Fruit fly (Drosophila melanogaster) whole organism, adult: Measurements from ENCODE around the gene MED17.

Experiments
- CG11617 ChIP-seq: fragments of 200-800 bp; sonication (Bioruptor generic); optimal IDR thresholded peaks from 2 replicates; lab custom pipeline; 2017; ENCODE audit warnings: mild to moderate bottlenecking, missing biosample characterization, missing genetic modification reagents, missing genetic modification characterization
- CG12768 ChIP-seq: fragments of 200-800 bp; sonication (Bioruptor generic); optimal IDR thresholded peaks from 2 replicates; lab custom pipeline; 2017; ENCODE audit warnings: missing biosample characterization, missing genetic modification characterization, mild to moderate bottlenecking, moderate library complexity, missing genetic modification reagents
- CG14711 ChIP-seq: fragments of 200-800 bp; sonication (Bioruptor generic); optimal IDR thresholded peaks from 2 replicates; lab custom pipeline; 2018; ENCODE audit warnings: missing biosample characterization, mild to moderate bottlenecking, missing genetic modification characterization, moderate library complexity
- CG1620 ChIP-seq: fragments of 200-800 bp; sonication (Bioruptor generic); optimal IDR thresholded peaks from 2 replicates; lab custom pipeline; 2016; ENCODE audit warnings: missing biosample characterization, missing genetic modification characterization
- CG33017 ChIP-seq: fragments of 200-800 bp; sonication (Bioruptor generic); optimal IDR thresholded peaks from 2 replicates; lab custom pipeline; 2018; ENCODE audit warnings: missing biosample characterization, mild to moderate bottlenecking, missing genetic modification characterization, moderate library complexity
- CG5204 ChIP-seq: fragments of 200-800 bp; sonication (Bioruptor generic); optimal IDR thresholded peaks from 2 replicates; lab custom pipeline; 2016; ENCODE audit warnings: missing biosample characterization, missing genetic modification characterization
- CG7045 ChIP-seq: fragments of 200-800 bp; sonication (Bioruptor generic); optimal IDR thresholded peaks from 2 replicates; lab custom pipeline; 2017; ENCODE audit warnings: missing biosample characterization, mild to moderate bottlenecking, missing genetic modification characterization
- CG7101 ChIP-seq: fragments of 200-800 bp; sonication (Bioruptor generic); optimal IDR thresholded peaks from 2 replicates; lab custom pipeline; 2018; ENCODE audit warnings: missing biosample characterization, mild to moderate bottlenecking, missing genetic modification characterization, moderate library complexity
- Clk ChIP-seq: fragments of 200-800 bp; sonication (Bioruptor generic); optimal IDR thresholded peaks from 2 replicates; lab custom pipeline; 2017; ENCODE audit warnings: missing biosample characterization, missing genetic modification characterization
- Crg-1 ChIP-seq: fragments of 200-800 bp; sonication (Bioruptor generic); optimal IDR thresholded peaks from 2 replicates; lab custom pipeline; 2016; ENCODE audit warnings: missing biosample characterization, missing genetic modification characterization
- Hr96 ChIP-seq: fragments of 200-800 bp; sonication (Bioruptor generic); optimal IDR thresholded peaks from 2 replicates; lab custom pipeline; 2016; ENCODE audit warnings: missing biosample characterization, missing genetic modification characterization
- Mnt ChIP-seq: fragments of 200-800 bp; sonication (Bioruptor generic); optimal IDR thresholded peaks from 2 replicates; lab custom pipeline; 2016; ENCODE audit warnings: missing biosample characterization, mild to moderate bottlenecking, missing genetic modification characterization
- bab1 ChIP-seq: fragments of 200-800 bp; sonication (Bioruptor generic); optimal IDR thresholded peaks from 3 replicates; lab custom pipeline; 2019; ENCODE audit warnings: missing biosample characterization, mild to moderate bottlenecking, missing genetic modification characterization, moderate library complexity
- cic ChIP-seq: fragments of 200-800 bp; sonication (Bioruptor generic); optimal IDR thresholded peaks from 2 replicates; lab custom pipeline; 2017; ENCODE audit warnings: missing biosample characterization, mild to moderate bottlenecking, missing genetic modification characterization, moderate library complexity
- cnc ChIP-seq, 2 experiments: fragments of >200 bp; optimal IDR thresholded peaks; 2 replicates each; lab custom pipeline; 2017
- kay ChIP-seq: fragments of 200-800 bp; sonication (Bioruptor generic); peaks from one replicate; lab custom pipeline; 2016; ENCODE audit warnings: missing biosample characterization, missing genetic modification characterization, borderline replicate concordance
- ovo ChIP-seq: fragments of 200-800 bp; sonication (Bioruptor generic); optimal IDR thresholded peaks from 2 replicates; lab custom pipeline; 2016; ENCODE audit warnings: missing biosample characterization, missing genetic modification characterization
- pad ChIP-seq: fragments of 200-800 bp; sonication (Bioruptor generic); optimal IDR thresholded peaks from 3 replicates; lab custom pipeline; 2017; ENCODE audit warnings: missing biosample characterization, missing genetic modification characterization, mild to moderate bottlenecking, moderate library complexity, missing genetic modification reagents
- tj ChIP-seq: fragments of 200-800 bp; sonication (Bioruptor generic); optimal IDR thresholded peaks from 3 replicates; lab custom pipeline; 2017; ENCODE audit warnings: missing biosample characterization, mild to moderate bottlenecking, missing genetic modification characterization, moderate library complexity
- toe ChIP-seq: fragments of 200-800 bp; sonication (Bioruptor generic); optimal IDR thresholded peaks from 2 replicates; lab custom pipeline; 2016; ENCODE audit warnings: missing biosample characterization, missing genetic modification characterization

MED17 gene

DNA sequence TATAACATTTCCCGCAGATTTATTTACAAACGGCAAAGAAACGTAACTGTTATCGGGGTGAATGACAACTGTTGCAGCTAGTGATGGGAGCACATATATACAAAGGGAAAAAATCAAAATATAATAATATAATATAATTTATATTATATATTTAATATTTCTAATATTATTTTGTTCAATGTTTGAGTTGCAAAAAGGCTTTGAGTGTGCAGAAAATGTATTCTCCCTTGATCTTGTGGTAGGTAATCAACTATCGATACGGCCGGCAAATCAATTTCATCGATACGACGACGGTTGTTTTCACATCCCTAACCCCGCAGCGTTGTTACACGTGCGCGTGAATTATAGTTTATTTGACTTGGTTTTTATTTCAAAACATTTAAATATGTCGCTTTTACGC lies 34.6 kb downstream of the MED17 start, which contains the start of the genes mTerf5 and Non3:
Gene mTerf5, minus strand, starts transcription at position 249 of the 400 bp plus-strand sequence.
Gene Non3, plus strand, starts transcription at position 289 of the 400 bp plus-strand sequence.
- peak; percentile 74 for TF ChIP-seq ovo (GFP tag; lab: Kevin White, UChicago)
- no peak for TF ChIP-seq Hr96
- peak; percentile 6 for TF ChIP-seq cic (GFP tag; lab: Kevin White, UChicago)
- peak; percentile 46 for TF ChIP-seq pad (GFP tag; lab: Kevin White, UChicago)
- peak; percentile 98 for TF ChIP-seq Mnt (GFP tag; lab: Kevin White, UChicago)
- TF ChIP-seq CG12768 (GFP tag; lab: Kevin White, UChicago), result peak; percentile 61
- no peak for TF ChIP-seq kay (GFP tag; lab: Kevin White, UChicago)
- TF ChIP-seq tj (GFP tag; lab: Kevin White, UChicago), result peak; percentile 51
- peak; percentile 47 for TF ChIP-seq CG7045 (GFP tag; lab: Kevin White, UChicago)
- peak; percentile 64 for TF ChIP-seq CG1620 (GFP tag; lab: Kevin White, UChicago)
- TF ChIP-seq toe (GFP tag; lab: Kevin White, UChicago), result no peak
- no peak for TF ChIP-seq CG5204
- peak; percentile 80 for TF ChIP-seq CG11617 (GFP tag; lab: Kevin White, UChicago)
- TF ChIP-seq cnc (optimal IDR thresholded peaks at IDR 0.05; lab: Kevin White, UChicago), result no peak
- peak; percentile 82 for TF ChIP-seq bab1 (GFP tag; lab: Kevin White, UChicago)
- peak; percentile 21 for TF ChIP-seq Clk (GFP tag; lab: Kevin White, UChicago)
- TF ChIP-seq CG14711, result peak; percentile 71
- TF ChIP-seq CG33017 (tag; lab: Kevin White, UChicago), result peak; percentile 57
- TF ChIP-seq Crg-1 (GFP tag; lab: Kevin White, UChicago), result peak; percentile 32
- TF ChIP-seq CG7101 (tag; lab: Kevin White, UChicago), result peak; percentile 73

dm6 chr3R:18226043-18226808 lies 37.4 kb downstream of the MED17 start, which contains the start of the genes CG7168 and Mdh2:
Gene CG7168, minus strand, starts transcription at chr3R:18226082.
Gene Mdh2, plus strand, starts transcription at chr3R:18226396.
- TF ChIP-seq CG14711 (peak; percentile 90), kay (GFP tag; lab: Kevin White, UChicago) (no peak), cic (GFP tag; lab: Kevin White, UChicago) (no peak), tj (GFP tag; lab: Kevin White, UChicago) (peak; percentile 28), CG1620 (GFP tag; lab: Kevin White, UChicago) (no peak), Mnt (GFP tag; lab: Kevin White, UChicago) (peak; percentile 35), bab1 (GFP tag; lab: Kevin White, UChicago) (peak; percentile 35), cnc (optimal IDR thresholded peaks at IDR 0.05; lab: Kevin White, UChicago) (no peak), CG33017 (tag; lab: Kevin White, UChicago) (no peak), ovo (GFP tag; lab: Kevin White, UChicago) (no peak), CG7045 (GFP tag; lab: Kevin White, UChicago) (no peak), pad (GFP tag; lab: Kevin White, UChicago) (peak; percentile 4), CG11617 (GFP tag; lab: Kevin White, UChicago) (peak; percentile 30), Clk (GFP tag; lab: Kevin White, UChicago) (no peak), CG12768 (GFP tag; lab: Kevin White, UChicago) (peak; percentile 49), Crg-1 (GFP tag; lab: Kevin White, UChicago) (no peak), CG7101 (tag; lab: Kevin White, UChicago) (no peak), CG5204 (no peak), Hr96 (no peak), toe (GFP tag; lab: Kevin White, UChicago) (no peak)

DNA sequence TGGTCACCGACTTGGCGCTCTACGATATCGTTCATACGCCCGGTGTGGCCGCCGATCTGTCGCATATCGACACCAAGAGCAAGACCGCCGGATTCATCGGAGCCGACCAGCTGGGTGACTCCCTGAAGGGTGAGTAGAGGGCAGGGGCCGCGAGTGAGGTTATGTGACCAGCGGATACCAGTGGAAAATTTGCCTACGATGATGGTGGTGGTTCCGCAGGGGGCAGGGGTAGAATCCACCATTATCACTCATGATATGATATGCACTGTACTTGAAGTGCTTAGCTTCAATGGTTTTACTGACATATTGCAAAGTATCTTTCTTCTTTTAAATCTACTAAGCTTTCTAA lies 37.9 kb downstream of the MED17 start:
- no peak for TF ChIP-seq cnc (optimal IDR thresholded peaks at IDR 0.05; lab: Kevin White, UChicago)
- no peak for TF ChIP-seq toe (GFP tag; lab: Kevin White, UChicago)
- no peak for TF ChIP-seq bab1 (GFP tag; lab: Kevin White, UChicago)

- TF ChIP-seq Crg-1 (GFP tag; lab: Kevin White, UChicago) (no peak), Hr96 (no peak), toe (GFP tag; lab: Kevin White, UChicago) (no peak), CG5204 (no peak), CG11617 (GFP tag; lab: Kevin White, UChicago) (no peak), CG12768 (GFP tag; lab: Kevin White, UChicago) (no peak), CG33017 (tag; lab: Kevin White, UChicago) (no peak), bab1 (GFP tag; lab: Kevin White, UChicago) (no peak), pad (GFP tag; lab: Kevin White, UChicago) (no peak), CG1620 (GFP tag; lab: Kevin White, UChicago) (no peak), cic (GFP tag; lab: Kevin White, UChicago) (no peak), CG7045 (GFP tag; lab: Kevin White, UChicago) (no peak), Clk (GFP tag; lab: Kevin White, UChicago) (no peak), ovo (GFP tag; lab: Kevin White, UChicago) (no peak), tj (GFP tag; lab: Kevin White, UChicago) (no peak), CG7101 (tag; lab: Kevin White, UChicago) (no peak), cnc (optimal IDR thresholded peaks at IDR 0.05; lab: Kevin White, UChicago) (no peak), Mnt (GFP tag; lab: Kevin White, UChicago) (no peak), CG14711 (no peak), kay (GFP tag; lab: Kevin White, UChicago) (no peak)
Measured at dm6 chr3R:18227385-18227784, 38.5 kb downstream of the MED17 start.

dm6 chr3R:18228713-18229222 lies 39.9 kb downstream of the MED17 start:
- TF ChIP-seq toe (GFP tag; lab: Kevin White, UChicago), result no peak
- TF ChIP-seq tj (GFP tag; lab: Kevin White, UChicago), result no peak
- TF ChIP-seq Clk (GFP tag; lab: Kevin White, UChicago), result no peak
- TF ChIP-seq CG12768 (GFP tag; lab: Kevin White, UChicago), result peak; percentile 40
